Worm (Caenorhabditis elegans): Measurements from ENCODE around the gene snpc-3.4.

DNA sequence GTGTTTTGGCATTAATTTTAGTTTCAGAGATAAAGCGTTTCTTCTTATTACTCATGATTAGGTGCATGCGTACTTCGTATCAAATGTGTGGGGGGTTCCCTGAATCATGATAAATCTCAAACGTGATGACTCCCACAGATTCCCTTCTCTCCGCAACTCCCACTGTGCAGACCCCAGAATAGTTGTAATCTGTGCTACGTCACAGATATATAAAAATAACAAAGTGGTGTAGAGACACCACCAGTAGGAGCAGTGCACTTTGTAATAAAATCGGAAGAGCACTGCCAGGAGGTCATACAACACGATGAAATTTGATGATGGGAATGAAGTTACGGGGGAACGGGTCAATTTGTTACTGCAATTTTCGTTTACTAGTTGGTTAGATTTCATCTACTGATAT, 28.5 kb upstream of the snpc-3.4 start:
- no peak for TF ChIP-seq fos-1 (tag; optimal IDR thresholded peaks at IDR 0.05)
- TF ChIP-seq ceh-90 (tag; optimal IDR thresholded peaks at IDR 0.05) = no peak
- peak; percentile 21 for TF ChIP-seq mef-2 (tag; optimal IDR thresholded peaks at IDR 0.05)
- TF ChIP-seq nhr-76 (tag; optimal IDR thresholded peaks at IDR 0.05) = no peak
- TF ChIP-seq snpc-4 (tag; optimal IDR thresholded peaks at IDR 0.05) = no peak
